Worm (Caenorhabditis elegans) whole organism, mixed stage, embryonic: Measurements from ENCODE around the gene dylt-2.

Source experiments
- M03D4.4 ChIP-seq: sonication (generic microtip); optimal IDR thresholded peaks from 2 replicates; lab custom pipeline; 2017; ENCODE audit warnings: mild to moderate bottlenecking, missing genetic modification characterization, missing compliant biosample characterization
- blmp-1 ChIP-seq: fragments of 150-350 bp; optimal IDR thresholded peaks from 2 replicates; lab custom pipeline; 2014; ENCODE audit warnings: missing biosample characterization, missing genetic modification characterization
- elt-3 ChIP-seq: fragments of 150-350 bp; optimal IDR thresholded peaks from 2 replicates; lab custom pipeline; 2014; ENCODE audit warnings: missing biosample characterization, missing genetic modification characterization
- snpc-4 ChIP-seq: fragments of 150-350 bp; optimal IDR thresholded peaks from 2 replicates; lab custom pipeline; 2014; ENCODE audit warnings: missing biosample characterization, missing genetic modification characterization
- unc-62 ChIP-seq: fragments of 150-350 bp; optimal IDR thresholded peaks from 2 replicates; lab custom pipeline; 2014; ENCODE audit warnings: missing biosample characterization, missing genetic modification reagents, missing genetic modification characterization

- no peak for TF ChIP-seq snpc-4 (tag; lab: Kevin White, UChicago)
- TF ChIP-seq unc-62 (GFP tag; lab: Kevin White, UChicago), result no peak
- TF ChIP-seq blmp-1 (tag; lab: Kevin White, UChicago), result no peak
- no peak for TF ChIP-seq M03D4.4 (tag; lab: Kevin White, UChicago)
- no peak for TF ChIP-seq elt-3 (tag; lab: Kevin White, UChicago)
Measured at ce11 chrX:8930879-8931278, 9.1 kb downstream of the dylt-2 start, which contains the start of gene acs-22.
